Fruit fly (Drosophila melanogaster): ENCODE results near the gene CG43145.
A peak's percentile ranks its signal among the peaks of the same experiment; 100 is the strongest.

CG43145 gene

dm6 chr2L:3685139-3685851 is 16.3 kb upstream of the CG43145 start (continued):
- no peak for TF ChIP-seq CkIIα-i1 (GFP tag; IDR thresholded peaks at IDR 0.05)
- TF ChIP-seq zfh2 (GFP tag; optimal IDR thresholded peaks at IDR 0.05), result no peak
- no peak for TF ChIP-seq CG9609 (GFP tag; optimal IDR thresholded peaks at IDR 0.05)
- peak; percentile 21 for TF ChIP-seq unpg (GFP tag; optimal IDR thresholded peaks at IDR 0.05)
- TF ChIP-seq Nf-YC (tag; optimal IDR thresholded peaks at IDR 0.05), result peak; percentile 90

dm6 chr2L:3692466-3692865 is 9.2 kb upstream of the CG43145 start, which contains the start of gene CG16704:
TSS of gene CG16704 (minus strand) at chr2L:3692587.
- no peak for TF ChIP-seq mam (GFP tag; optimal IDR thresholded peaks at IDR 0.05)
- TF ChIP-seq Sin3A (optimal IDR thresholded peaks at IDR 0.05), result no peak

dm6 chr2L:3693082-3693481 is 8.5 kb upstream of the CG43145 start, which contains the start of gene CG3513:
TSS of gene CG3513 (minus strand) at chr2L:3693182.
- TF ChIP-seq peb (GFP tag; IDR thresholded peaks at IDR 0.05), result no peak

- no peak for TF ChIP-seq sens-2 (GFP tag; IDR thresholded peaks at IDR 0.05)
- TF ChIP-seq Camta (GFP tag; optimal IDR thresholded peaks at IDR 0.05), result no peak
- no peak for TF ChIP-seq Dbx (GFP tag; IDR thresholded peaks at IDR 0.05)
- TF ChIP-seq sima (GFP tag; optimal IDR thresholded peaks at IDR 0.05), result no peak
- no peak for TF ChIP-seq CG16813 (GFP tag; IDR thresholded peaks at IDR 0.05; ENCODE audit: partially characterized antibody)
- no peak for TF ChIP-seq CG10267 (tag; optimal IDR thresholded peaks at IDR 0.05)
- TF ChIP-seq Lim3 (GFP tag; IDR thresholded peaks at IDR 0.05), result no peak
- TF ChIP-seq CG17361 (GFP tag; IDR thresholded peaks at IDR 0.05), result no peak
- no peak for TF ChIP-seq dati (GFP tag; IDR thresholded peaks at IDR 0.05)
- no peak for TF ChIP-seq ash1 (GFP tag; optimal IDR thresholded peaks at IDR 0.05)
- no peak for TF ChIP-seq tx (GFP tag; optimal IDR thresholded peaks at IDR 0.05)
- TF ChIP-seq CG4854 (GFP tag; optimal IDR thresholded peaks at IDR 0.05), result no peak
- no peak for TF ChIP-seq CG7357 (GFP tag; IDR thresholded peaks at IDR 0.05)
- no peak for TF ChIP-seq CG3163 (GFP tag; optimal IDR thresholded peaks at IDR 0.05)
- TF ChIP-seq BEAF-32 (GFP tag; optimal IDR thresholded peaks at IDR 0.05), result no peak
- TF ChIP-seq CG30431 (GFP tag; optimal IDR thresholded peaks at IDR 0.05), result no peak
- TF ChIP-seq Xrp1 (GFP tag; IDR thresholded peaks at IDR 0.05), result no peak
- TF ChIP-seq tup (GFP tag; optimal IDR thresholded peaks at IDR 0.05), result no peak
Measured at dm6 chr2L:3693805-3694204, 7.8 kb upstream of the CG43145 start, which contains the start of gene Acp24A4. TSS of gene Acp24A4 (minus strand) at chr2L:3693905.

dm6 chr2L:3694920-3695319 is 6.7 kb upstream of the CG43145 start, which contains the start of gene CG43165:
TSS of gene CG43165 (minus strand) at chr2L:3695020.
- TF ChIP-seq CG11456 (GFP tag; IDR thresholded peaks at IDR 0.05) (no peak), CG8765 (GFP tag; IDR thresholded peaks at IDR 0.05) (peak; percentile 22; the same call in 1 of the 2 replicates), sd (tag; optimal IDR thresholded peaks at IDR 0.05) (no peak), lola (GFP tag; optimal IDR thresholded peaks at IDR 0.05) (no peak), Lhr (GFP tag; optimal IDR thresholded peaks at IDR 0.05) (no peak), CG16779 (GFP tag; IDR thresholded peaks at IDR 0.05) (no peak), Pdp1 (GFP tag; optimal IDR thresholded peaks at IDR 0.05) (peak in 1 of 2 experiments; percentile 12), CG13424 (tag; optimal IDR thresholded peaks at IDR 0.05) (no peak)
